Fruit fly (Drosophila melanogaster) whole organism, embryonic: Measurements from ENCODE around the gene CG31103.

Source experiments
- CG1024 ChIP-seq: fragments of 200-800 bp; sonication (Bioruptor generic); IDR thresholded peaks from 2 replicates; pipeline ENCODE4 v1.3.6; 2022; ENCODE audit warnings: missing biosample characterization, missing genetic modification characterization
- CG10321 ChIP-seq: fragments of 200-800 bp; sonication (Bioruptor generic); IDR thresholded peaks from 2 replicates; pipeline ENCODE4 v1.3.6; 2022; ENCODE audit warnings: missing biosample characterization, missing genetic modification characterization
- CG10431 ChIP-seq: fragments of 200-800 bp; sonication (Bioruptor generic); optimal IDR thresholded peaks from 3 replicates; lab custom pipeline; 2018; ENCODE audit warnings: missing biosample characterization, mild to moderate bottlenecking, missing genetic modification characterization
- CG10654 ChIP-seq: fragments of 200-800 bp; sonication (Bioruptor generic); optimal IDR thresholded peaks from 2 replicates; lab custom pipeline; 2016; ENCODE audit warnings: missing biosample characterization, missing genetic modification characterization
- CG14860 ChIP-seq: fragments of 200-800 bp; sonication (Bioruptor generic); IDR thresholded peaks from 3 replicates; pipeline ENCODE4 v1.3.6; 2022; ENCODE audit warnings: missing biosample characterization, missing genetic modification characterization; ENCODE audit not compliant: partially characterized antibody
- CG14965 ChIP-seq: fragments of 200-800 bp; sonication (Bioruptor generic); optimal IDR thresholded peaks from 2 replicates; lab custom pipeline; 2016; ENCODE audit warnings: missing biosample characterization, missing genetic modification characterization, borderline replicate concordance
- CG15514 ChIP-seq: fragments of 200-800 bp; sonication (Bioruptor generic); optimal IDR thresholded peaks from 3 replicates; lab custom pipeline; 2017; ENCODE audit warnings: missing biosample characterization, missing genetic modification characterization, mild to moderate bottlenecking, moderate library complexity, missing genetic modification reagents
- CG1603 ChIP-seq: fragments of 200-800 bp; sonication (Bioruptor generic); optimal IDR thresholded peaks from 2 replicates; lab custom pipeline; 2019; ENCODE audit warnings: missing biosample characterization, mild to moderate bottlenecking, missing genetic modification characterization, moderate library complexity
- CG16779 ChIP-seq: fragments of 200-800 bp; sonication (Bioruptor generic); IDR thresholded peaks from 2 replicates; pipeline ENCODE4 v1.3.6; 2022; ENCODE audit warnings: missing biosample characterization, missing genetic modification characterization
- CG17361 ChIP-seq: fragments of 200-800 bp; sonication (Bioruptor generic); IDR thresholded peaks from 3 replicates; pipeline ENCODE4 v1.3.6; 2022; ENCODE audit warnings: missing biosample characterization, missing genetic modification characterization
- CG1792 ChIP-seq: fragments of 200-800 bp; sonication (Bioruptor generic); optimal IDR thresholded peaks from 2 replicates; lab custom pipeline; 2016; ENCODE audit warnings: missing biosample characterization, missing genetic modification characterization
- CG18764 ChIP-seq: fragments of 200-800 bp; sonication (Bioruptor generic); optimal IDR thresholded peaks from 3 replicates; lab custom pipeline; 2016; ENCODE audit warnings: missing biosample characterization, missing genetic modification characterization
- CG2202 ChIP-seq: fragments of 200-800 bp; sonication (Bioruptor generic); optimal IDR thresholded peaks from 2 replicates; lab custom pipeline; 2018; ENCODE audit warnings: missing biosample characterization, mild to moderate bottlenecking, missing genetic modification characterization
- CG2678 ChIP-seq: fragments of 200-800 bp; sonication (Bioruptor generic); optimal IDR thresholded peaks from 3 replicates; lab custom pipeline; 2019; ENCODE audit warnings: missing biosample characterization, mild to moderate bottlenecking, missing genetic modification characterization, moderate library complexity
- CG31441 ChIP-seq: fragments of 200-800 bp; sonication (Bioruptor generic); IDR thresholded peaks from 2 replicates; pipeline ENCODE4 v1.3.6; 2022; ENCODE audit warnings: missing biosample characterization, missing genetic modification characterization
- CG4424 ChIP-seq: fragments of 200-800 bp; sonication (Bioruptor generic); optimal IDR thresholded peaks from 3 replicates; lab custom pipeline; 2016; ENCODE audit warnings: missing biosample characterization, missing genetic modification characterization
- CG7357 ChIP-seq: fragments of 200-800 bp; sonication (Bioruptor generic); IDR thresholded peaks from 3 replicates; pipeline ENCODE4 v1.3.6; 2022; ENCODE audit warnings: missing biosample characterization, missing genetic modification characterization
- CG7372 ChIP-seq: fragments of 200-800 bp; sonication (Bioruptor generic); IDR thresholded peaks from 2 replicates; pipeline ENCODE4 v1.3.6; 2022; ENCODE audit warnings: missing biosample characterization, missing genetic modification characterization
- CG9817 ChIP-seq: fragments of 200-800 bp; sonication (Bioruptor generic); optimal IDR thresholded peaks from 2 replicates; lab custom pipeline; 2018; ENCODE audit warnings: missing biosample characterization, mild to moderate bottlenecking, missing genetic modification characterization, moderate library complexity
- D19A ChIP-seq: fragments of 200-800 bp; optimal IDR thresholded peaks from 3 replicates; lab custom pipeline; 2019; ENCODE audit warnings: missing biosample characterization, mild to moderate bottlenecking, missing genetic modification characterization, moderate library complexity
- Dfd ChIP-seq, 2 experiments: fragments of >200 bp; optimal IDR thresholded peaks; 2 replicates each; lab custom pipeline; 2017; ENCODE audit warnings: missing biosample characterization in 2 of 2, missing genetic modification characterization in 2 of 2
- Doc3 ChIP-seq: fragments of 200-800 bp; sonication (Bioruptor generic); IDR thresholded peaks from 3 replicates; pipeline ENCODE4 v1.3.6; 2022; ENCODE audit warnings: missing biosample characterization, missing genetic modification characterization; ENCODE audit not compliant: partially characterized antibody
- Dp ChIP-seq: fragments of 200-800 bp; sonication (Bioruptor generic); optimal IDR thresholded peaks from 2 replicates; lab custom pipeline; 2018; ENCODE audit warnings: missing biosample characterization, mild to moderate bottlenecking, missing genetic modification characterization, moderate library complexity
- HLH4C ChIP-seq: fragments of 200-800 bp; sonication (Bioruptor generic); IDR thresholded peaks from 3 replicates; pipeline ENCODE4 v1.3.6; 2022; ENCODE audit warnings: missing biosample characterization, missing genetic modification characterization; ENCODE audit not compliant: partially characterized antibody
- MTF-1 ChIP-seq: fragments of 200-800 bp; sonication (Bioruptor generic); optimal IDR thresholded peaks from 2 replicates; lab custom pipeline; 2018; ENCODE audit warnings: missing biosample characterization, mild to moderate bottlenecking, missing genetic modification characterization, borderline replicate concordance
- Max ChIP-seq: fragments of 200-800 bp; sonication (Bioruptor generic); optimal IDR thresholded peaks from 2 replicates; lab custom pipeline; 2016; ENCODE audit warnings: missing biosample characterization, mild to moderate bottlenecking, missing genetic modification characterization
- Myb ChIP-seq: fragments of 200-800 bp; sonication (Bioruptor generic); optimal IDR thresholded peaks from 2 replicates; lab custom pipeline; 2016; ENCODE audit warnings: missing biosample characterization, missing genetic modification characterization
- NFAT ChIP-seq: fragments of 200-800 bp; sonication (Bioruptor generic); IDR thresholded peaks from 2 replicates; pipeline ENCODE4 v1.3.6; 2022; ENCODE audit warnings: missing biosample characterization, missing genetic modification characterization
- Rfx ChIP-seq: fragments of 200-800 bp; sonication (Bioruptor generic); IDR thresholded peaks from 2 replicates; pipeline ENCODE4 v1.3.6; 2022; ENCODE audit warnings: missing biosample characterization, missing genetic modification characterization
- Sin3A ChIP-seq: fragments of >200 bp; optimal IDR thresholded peaks from 2 replicates; lab custom pipeline; 2018
- Six4 ChIP-seq: fragments of 200-800 bp; sonication (Bioruptor generic); optimal IDR thresholded peaks from 2 replicates; lab custom pipeline; 2016; ENCODE audit warnings: missing biosample characterization, missing genetic modification characterization
- YL-1 ChIP-seq: fragments of 200-800 bp; sonication (Bioruptor generic); optimal IDR thresholded peaks from 3 replicates; lab custom pipeline; 2017; ENCODE audit warnings: missing biosample characterization, mild to moderate bottlenecking, missing genetic modification characterization
- bab2 ChIP-seq: fragments of 200-800 bp; sonication (Bioruptor generic); optimal IDR thresholded peaks from 2 replicates; lab custom pipeline; 2016; ENCODE audit warnings: missing biosample characterization, missing genetic modification characterization
- crc ChIP-seq: fragments of 200-800 bp; sonication (Bioruptor generic); optimal IDR thresholded peaks from 2 replicates; lab custom pipeline; 2016; ENCODE audit warnings: missing biosample characterization, missing genetic modification characterization
- fd96Cb ChIP-seq: fragments of 200-800 bp; sonication (Bioruptor generic); optimal IDR thresholded peaks from 2 replicates; lab custom pipeline; 2018; ENCODE audit warnings: missing biosample characterization, mild to moderate bottlenecking, missing genetic modification characterization, moderate library complexity
- fru ChIP-seq: fragments of >200 bp; optimal IDR thresholded peaks from 2 replicates; lab custom pipeline; 2017
- gfzf ChIP-seq: fragments of 200-800 bp; sonication (Bioruptor generic); optimal IDR thresholded peaks from 2 replicates; lab custom pipeline; 2016; ENCODE audit warnings: missing biosample characterization, mild to moderate bottlenecking, missing genetic modification characterization, moderate library complexity
- hkb ChIP-seq, 2 experiments: fragments of 200-800 bp in 1 of 2; fragments of >200 bp in 1 of 2; sonication (Bioruptor generic) in 1 of 2; IDR thresholded peaks in 1 of 2; optimal IDR thresholded peaks in 1 of 2; 2 replicates each; pipeline versions ENCODE4 v1.3.6 to Lab custom; 2017 to 2022; ENCODE audit warnings: missing biosample characterization in 1 of 2, missing genetic modification characterization in 1 of 2
- jing ChIP-seq: fragments of 200-800 bp; sonication (Bioruptor generic); optimal IDR thresholded peaks from 2 replicates; lab custom pipeline; 2018; ENCODE audit warnings: missing biosample characterization, mild to moderate bottlenecking, missing genetic modification characterization
- kah ChIP-seq: fragments of 200-800 bp; sonication (Bioruptor generic); optimal IDR thresholded peaks from 2 replicates; lab custom pipeline; 2018; ENCODE audit warnings: missing biosample characterization, mild to moderate bottlenecking, missing genetic modification characterization
- ken ChIP-seq: fragments of 200-800 bp; sonication (Bioruptor generic); IDR thresholded peaks from 3 replicates; pipeline ENCODE4 v1.3.6; 2022; ENCODE audit warnings: missing biosample characterization, missing genetic modification characterization
- mld ChIP-seq: fragments of 200-800 bp; sonication (Bioruptor generic); IDR thresholded peaks from 3 replicates; pipeline ENCODE4 v1.3.6; 2022; ENCODE audit warnings: missing biosample characterization, missing genetic modification characterization; ENCODE audit not compliant: partially characterized antibody
- peb ChIP-seq: fragments of 200-800 bp; sonication (Bioruptor generic); IDR thresholded peaks from 2 replicates; pipeline ENCODE4 v1.3.6; 2022; ENCODE audit warnings: missing biosample characterization, missing genetic modification characterization
- pzg ChIP-seq: fragments of 200-800 bp; sonication (Bioruptor generic); optimal IDR thresholded peaks from 3 replicates; lab custom pipeline; 2018; ENCODE audit warnings: missing biosample characterization, mild to moderate bottlenecking, missing genetic modification characterization, moderate library complexity
- schlank ChIP-seq: fragments of 200-800 bp; sonication (Bioruptor generic); optimal IDR thresholded peaks from 2 replicates; lab custom pipeline; 2018; ENCODE audit warnings: missing biosample characterization, mild to moderate bottlenecking, missing genetic modification characterization
- sr ChIP-seq: fragments of 200-800 bp; sonication (Bioruptor generic); IDR thresholded peaks from 3 replicates; pipeline ENCODE4 v1.3.6; 2022; ENCODE audit warnings: missing biosample characterization, missing genetic modification characterization
- ssp ChIP-seq: fragments of 200-800 bp; sonication (Bioruptor generic); IDR thresholded peaks from 2 replicates; pipeline ENCODE4 v1.3.6; 2022; ENCODE audit warnings: missing biosample characterization, missing genetic modification characterization
- stwl ChIP-seq: fragments of 200-800 bp; sonication (Bioruptor generic); optimal IDR thresholded peaks from 3 replicates; lab custom pipeline; 2018; ENCODE audit warnings: missing biosample characterization, mild to moderate bottlenecking, missing genetic modification characterization, moderate library complexity
- vvl ChIP-seq: fragments of 200-800 bp; sonication (Bioruptor generic); IDR thresholded peaks from 2 replicates; pipeline ENCODE4 v1.3.6; 2022; ENCODE audit warnings: missing biosample characterization, missing genetic modification characterization
- zfh1 ChIP-seq: fragments of 200-800 bp; sonication (Bioruptor generic); IDR thresholded peaks from 3 replicates; pipeline ENCODE4 v1.3.6; 2022; ENCODE audit warnings: missing biosample characterization, missing genetic modification characterization

Gene CG31103

dm6 chr3R:25221203-25221807 lies 2.2 kb downstream of the CG31103 start, which contains the start of gene Alg9 (continued):
- TF ChIP-seq sr (no peak), CG17361 (GFP tag; lab: Robert Waterston, UW) (no peak), gfzf (peak; percentile 42), CG4424 (GFP tag; lab: Kevin White, UChicago) (no peak), Dp (peak; percentile 62), CG14965 (no peak), crc (GFP tag; lab: Kevin White, UChicago) (no peak), CG7357 (GFP tag; lab: Robert Waterston, UW) (peak; percentile 84), CG10321 (no peak), CG15514 (GFP tag; lab: Kevin White, UChicago) (peak; percentile 94), CG14860 (GFP tag; lab: Robert Waterston, UW) (peak; percentile 84), CG1792 (GFP tag; lab: Kevin White, UChicago) (no peak), Sin3A (lab: Kevin White, UChicago) (peak; percentile 56), HLH4C (peak; percentile 95), jing (GFP tag; lab: Kevin White, UChicago) (no peak), fd96Cb (tag; lab: Kevin White, UChicago) (no peak), zfh1 (GFP tag; lab: Robert Waterston, UW) (no peak), CG7372 (GFP tag; lab: Robert Waterston, UW) (no peak), CG1024 (GFP tag; lab: Robert Waterston, UW) (peak; percentile 62; the same call in 1 of the 2 replicates), NFAT (GFP tag; lab: Robert Waterston, UW) (no peak), CG10431 (no peak), ken (GFP tag; lab: Robert Waterston, UW) (0 out of 3 replicates have a peak, but pooled peaks have one; percentile 24), Rfx (GFP tag; lab: Robert Waterston, UW) (peak; percentile 34; the same call in 1 of the 2 replicates), Six4 (GFP tag; lab: Kevin White, UChicago) (peak; percentile 13), CG9817 (tag; lab: Kevin White, UChicago) (no peak), pzg (GFP tag; lab: Kevin White, UChicago) (peak; percentile 79), kah (GFP tag; lab: Kevin White, UChicago) (no peak), fru (lab: Kevin White, UChicago) (no peak), CG31441 (no peak), CG10654 (peak; percentile 3), Doc3 (GFP tag; lab: Robert Waterston, UW) (peak; percentile 83), bab2 (no peak), CG18764 (GFP tag; lab: Kevin White, UChicago) (no peak), mld (GFP tag; lab: Robert Waterston, UW) (peak; percentile 88), CG2202 (tag; lab: Kevin White, UChicago) (no peak), Max (GFP tag; lab: Kevin White, UChicago) (peak; percentile 24), D19A (no peak), MTF-1 (GFP tag; lab: Kevin White, UChicago) (no peak), hkb (optimal IDR thresholded peaks at IDR 0.05; lab: Kevin White, UChicago) (peak; percentile 18), hkb (GFP tag; IDR thresholded peaks at IDR 0.05; lab: Robert Waterston, UW) (no peak), CG1603 (tag; lab: Kevin White, UChicago) (peak; percentile 81), CG16779 (GFP tag; lab: Robert Waterston, UW) (no peak), stwl (tag; lab: Kevin White, UChicago) (peak; percentile 93), CG2678 (tag; lab: Kevin White, UChicago) (no peak), YL-1 (no peak), vvl (0 out of 2 replicates have a peak, but pooled peaks have one; percentile 37), ssp (GFP tag; lab: Robert Waterston, UW) (peak; percentile 98), Myb (GFP tag; lab: Kevin White, UChicago) (peak; percentile 98), Dfd (GFP tag; optimal IDR thresholded peaks at IDR 0.05; lab: Kevin White, UChicago) (peak in 1 of 2 experiments; percentile 30), peb (GFP tag; lab: Robert Waterston, UW) (no peak), schlank (tag; lab: Kevin White, UChicago) (no peak)
